Fruit fly (Drosophila melanogaster): ENCODE measurements around the gene CG14932.

The CG14932 gene

DNA sequence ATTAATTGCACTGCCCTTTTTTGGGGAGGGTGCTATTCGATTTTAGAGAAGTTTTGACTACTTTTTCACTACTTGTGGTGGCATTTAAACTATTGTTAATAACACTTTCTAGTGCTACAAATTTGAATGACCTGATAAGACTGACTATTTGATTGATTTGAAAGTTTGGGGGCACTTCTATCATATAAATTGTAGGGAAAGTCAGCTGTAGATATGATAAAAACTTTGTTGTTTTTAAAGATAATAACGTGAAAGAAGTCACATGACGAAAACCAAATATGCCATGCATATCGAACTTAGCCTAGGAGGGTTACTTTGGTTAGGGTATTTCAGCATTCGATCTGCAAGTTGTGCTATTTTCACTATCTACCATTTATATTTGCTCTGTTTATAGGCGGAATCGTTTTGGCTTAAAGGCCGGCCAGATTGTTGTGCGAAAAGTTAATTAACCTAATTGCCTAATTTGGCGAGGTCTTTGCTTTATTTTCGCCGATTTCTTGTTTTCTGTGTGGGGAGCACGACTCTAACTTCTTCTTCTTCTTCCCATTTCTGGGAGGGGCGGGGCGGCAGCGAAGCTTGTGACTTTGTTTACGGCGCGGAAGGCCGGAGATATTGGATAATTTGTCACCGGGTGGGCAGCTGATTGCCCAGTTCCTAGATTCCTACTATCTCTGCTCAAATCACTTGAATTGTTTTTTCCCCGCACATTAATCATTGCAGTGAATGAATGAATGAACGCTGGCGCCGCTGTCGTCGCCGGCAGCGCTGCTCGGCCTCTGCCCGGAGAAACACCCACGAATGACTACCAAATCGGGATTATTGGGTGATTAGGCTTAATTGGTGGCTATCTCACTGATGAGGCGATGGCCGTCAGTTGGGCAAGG, 23.3 kb downstream of the CG14932 start (continued):
- TF ChIP-seq CG11398 (GFP tag; optimal IDR thresholded peaks at IDR 0.05) (no peak), Med (GFP tag) (peak; percentile 33), hb (GFP tag; IDR thresholded peaks at IDR 0.05; ENCODE audit: partially characterized antibody) (peak; percentile 50; the same call in 1 of the 3 replicates), MESR4 (GFP tag; optimal IDR thresholded peaks at IDR 0.05) (peak; percentile 91), row (GFP tag; IDR thresholded peaks at IDR 0.05) (0 out of 3 replicates have a peak, but pooled peaks have one; percentile 17)

DNA sequence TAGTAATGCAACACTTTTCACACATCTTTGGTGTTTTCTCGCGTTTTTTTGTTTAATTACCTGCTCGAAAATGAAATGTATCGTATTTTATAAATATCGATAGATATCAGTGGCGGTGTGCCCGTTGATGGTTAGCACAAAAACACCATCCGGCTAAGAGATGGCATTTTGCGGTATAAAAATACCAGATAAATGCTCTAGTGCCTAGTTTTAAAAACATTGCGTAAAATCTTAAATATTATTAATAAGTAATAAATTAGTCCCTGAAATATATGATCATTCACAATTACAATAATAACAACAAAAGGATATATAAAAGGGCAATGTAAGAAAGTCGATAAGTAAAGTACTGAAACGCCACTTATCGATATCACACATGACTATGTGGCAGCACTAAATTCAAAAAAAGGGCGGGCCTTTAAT, 24.0 kb downstream of the CG14932 start, which contains the start of gene CycY:
TSS of gene CycY (minus strand) at position 116 of the 423 bp plus-strand sequence.
- TF ChIP-seq Eip74EF (GFP tag; optimal IDR thresholded peaks at IDR 0.05) (no peak), CG8290 (GFP tag; optimal IDR thresholded peaks at IDR 0.05) (no peak), CG8290 (tag; optimal IDR thresholded peaks at IDR 0.05) (no peak), CG4424 (GFP tag; optimal IDR thresholded peaks at IDR 0.05) (peak; percentile 19), Tbp (GFP tag; optimal IDR thresholded peaks at IDR 0.05) (no peak), Dref (GFP tag; IDR thresholded peaks at IDR 0.05) (peak; percentile 64), CG15514 (GFP tag; optimal IDR thresholded peaks at IDR 0.05) (peak; percentile 39), CG10147 (GFP tag; optimal IDR thresholded peaks at IDR 0.05) (peak; percentile 2), stwl (tag; optimal IDR thresholded peaks at IDR 0.05) (peak; percentile 86), CG12155 (GFP tag; optimal IDR thresholded peaks at IDR 0.05) (peak; percentile 17), CG17359 (tag; optimal IDR thresholded peaks at IDR 0.05) (peak; percentile 2), Taf1 (GFP tag; IDR thresholded peaks at IDR 0.05) (no peak), prd (optimal IDR thresholded peaks at IDR 0.05) (no peak), prd (GFP tag; IDR thresholded peaks at IDR 0.05) (0 out of 3 replicates have a peak, but pooled peaks have one; percentile 20), CG17361 (GFP tag; IDR thresholded peaks at IDR 0.05) (peak; percentile 55; the same call in 2 of the 3 replicates), pzg (GFP tag; optimal IDR thresholded peaks at IDR 0.05) (peak; percentile 82), inv (GFP tag; IDR thresholded peaks at IDR 0.05; ENCODE audit: partially characterized antibody) (peak; percentile 56; the same call in 1 of the 2 replicates), CG11695 (GFP tag; IDR thresholded peaks at IDR 0.05) (no peak), CG17912 (GFP tag; optimal IDR thresholded peaks at IDR 0.05) (no peak), trem (tag; optimal IDR thresholded peaks at IDR 0.05) (peak; percentile 69), pb (GFP tag; optimal IDR thresholded peaks at IDR 0.05) (no peak), Opbp (GFP tag; IDR thresholded peaks at IDR 0.05; ENCODE audit: partially characterized antibody) (peak; percentile 65; the same call in 2 of the 3 replicates), CG1647 (GFP tag; optimal IDR thresholded peaks at IDR 0.05) (no peak), CG4404 (GFP tag; IDR thresholded peaks at IDR 0.05) (no peak), Scr (GFP tag; IDR thresholded peaks at IDR 0.05; ENCODE audit: partially characterized antibody) (peak; percentile 79), lmd (GFP tag; IDR thresholded peaks at IDR 0.05) (no peak), amos (GFP tag; IDR thresholded peaks at IDR 0.05; ENCODE audit: partially characterized antibody) (peak; percentile 68), corto (GFP tag; optimal IDR thresholded peaks at IDR 0.05) (no peak), CG10654 (GFP tag; optimal IDR thresholded peaks at IDR 0.05) (no peak), CG14050 (GFP tag; IDR thresholded peaks at IDR 0.05) (no peak), Rfx (GFP tag; IDR thresholded peaks at IDR 0.05) (no peak), CG12104 (GFP tag; optimal IDR thresholded peaks at IDR 0.05) (no peak), CG30020 (tag; optimal IDR thresholded peaks at IDR 0.05) (peak; percentile 40), ssp (GFP tag; IDR thresholded peaks at IDR 0.05) (0 out of 2 replicates have a peak, but pooled peaks have one; percentile 9), BtbVII (GFP tag; optimal IDR thresholded peaks at IDR 0.05) (no peak), vnd (GFP tag; IDR thresholded peaks at IDR 0.05; ENCODE audit: partially characterized antibody) (peak; percentile 41; the same call in 1 of the 3 replicates), ab (GFP tag; optimal IDR thresholded peaks at IDR 0.05) (no peak), unpg (GFP tag; optimal IDR thresholded peaks at IDR 0.05) (peak; percentile 8), Deaf1 (tag; optimal IDR thresholded peaks at IDR 0.05) (no peak), CG9727 (GFP tag; optimal IDR thresholded peaks at IDR 0.05) (peak; percentile 27), sd (tag; optimal IDR thresholded peaks at IDR 0.05) (no peak), odd (GFP tag; optimal IDR thresholded peaks at IDR 0.05) (no peak)

All from whole organism, embryonic.